ENCODE assay signal across 1 fruit fly cellular context in the genomic region with DNA sequence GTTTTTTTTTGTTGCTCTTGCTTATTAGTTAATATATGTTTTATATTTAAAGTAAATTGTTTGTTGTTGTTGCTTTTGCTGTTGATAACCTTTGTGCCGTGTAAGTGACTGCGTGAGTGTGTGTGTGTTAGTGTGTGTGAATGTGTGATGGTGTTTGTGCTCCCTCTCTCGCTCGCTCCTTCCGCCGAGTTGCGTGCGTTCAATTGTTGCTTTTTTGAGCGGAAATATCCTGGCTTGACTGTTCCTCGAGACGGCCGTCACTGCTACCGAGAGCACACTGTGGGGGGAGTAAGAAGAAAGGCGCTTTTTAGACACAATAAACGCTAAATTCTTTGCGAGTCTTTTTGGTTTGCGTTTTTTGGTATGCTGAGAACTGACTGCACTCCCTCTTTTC.
TF ChIP-seq lines count a peak whose summit lies in the region.

No protein-coding gene starts in this region.

TF ChIP-seq in whole organism, embryonic, 481 proteins besides CTCF, POLR2A, EP300 and RAD21 (continued from another document):
- TF ChIP-seq CG12744 (GFP tag; optimal IDR thresholded peaks at IDR 0.05; lab: Kevin White, UChicago) = no peak
- TF ChIP-seq Chrac-16 (GFP tag; optimal IDR thresholded peaks at IDR 0.05; lab: Kevin White, UChicago) = no peak
- TF ChIP-seq hth (optimal IDR thresholded peaks at IDR 0.05; lab: Kevin White, UChicago) = no peak
- TF ChIP-seq Hr78 (GFP tag; optimal IDR thresholded peaks at IDR 0.05; lab: Kevin White, UChicago) = peak in 1 of 2 experiments; percentile 78
- no peak for TF ChIP-seq btn (GFP tag; optimal IDR thresholded peaks at IDR 0.05; lab: Kevin White, UChicago)
- no peak for TF ChIP-seq CG4820 (GFP tag; optimal IDR thresholded peaks at IDR 0.05; lab: Kevin White, UChicago)
- no peak for TF ChIP-seq ATbp (GFP tag; optimal IDR thresholded peaks at IDR 0.05; lab: Kevin White, UChicago)
- TF ChIP-seq CG11398 (GFP tag; optimal IDR thresholded peaks at IDR 0.05; lab: Kevin White, UChicago) = no peak
- TF ChIP-seq CG6765 (GFP tag; optimal IDR thresholded peaks at IDR 0.05; lab: Kevin White, UChicago) = no peak
- no peak for TF ChIP-seq Drgx (GFP tag; IDR thresholded peaks at IDR 0.05; lab: Robert Waterston, UW)
- TF ChIP-seq CrebB (tag; optimal IDR thresholded peaks at IDR 0.05; lab: Kevin White, UChicago) = no peak
- TF ChIP-seq bsh (GFP tag; optimal IDR thresholded peaks at IDR 0.05; lab: Kevin White, UChicago) = peak in 1 of 2 experiments; percentile 11
- no peak for TF ChIP-seq Mad (GFP tag; optimal IDR thresholded peaks at IDR 0.05; lab: Kevin White, UChicago)
- TF ChIP-seq Oli (tag; optimal IDR thresholded peaks at IDR 0.05; lab: Kevin White, UChicago) = no peak
- TF ChIP-seq CG8478 (optimal IDR thresholded peaks at IDR 0.05; lab: Kevin White, UChicago) = peak; percentile 85
- TF ChIP-seq Ets65A (GFP tag; lab: Kevin White, UChicago) = peak; percentile 42
- no peak for TF ChIP-seq CG11560 (tag; IDR thresholded peaks at IDR 0.05; lab: Robert Waterston, UW)
